Worm (Caenorhabditis elegans) whole organism, midembryonic: ENCODE results near the gene C44B12.9.

Source experiments
- T22C8.4 ChIP-seq: fragments of 200-800 bp; sonication (Bioruptor generic); IDR thresholded peaks from 2 replicates; pipeline ENCODE4 v1.3.6; 2022; ENCODE audit warnings: missing genetic modification characterization, missing compliant biosample characterization
- cog-1 ChIP-seq: sonication (generic microtip); optimal IDR thresholded peaks from 2 replicates; lab custom pipeline; 2016; ENCODE audit warnings: missing genetic modification characterization, missing compliant biosample characterization
- flt-1 ChIP-seq: fragments of 200-800 bp; sonication (Bioruptor generic); IDR thresholded peaks from 2 replicates; pipeline ENCODE4 v1.3.6; 2022; ENCODE audit warnings: missing genetic modification characterization, missing compliant biosample characterization
- klf-2 ChIP-seq: fragments of 200-800 bp; sonication (Bioruptor generic); conservative IDR thresholded peaks from 2 replicates; pipeline ENCODE4 v1.3.6; 2022; ENCODE audit warnings: missing genetic modification reagents, missing genetic modification characterization, missing compliant biosample characterization
- med-1 ChIP-seq: sonication (generic microtip); optimal IDR thresholded peaks from 2 replicates; lab custom pipeline; 2017; ENCODE audit warnings: missing genetic modification characterization, mild to moderate bottlenecking, missing compliant biosample characterization, antibody characterized with exemption, missing genetic modification reagents; ENCODE audit not compliant: insufficient read depth
- ref-1 ChIP-seq: fragments of 200-800 bp; sonication (Bioruptor generic); conservative IDR thresholded peaks from 2 replicates; pipeline ENCODE4 v1.3.6; 2022; ENCODE audit warnings: missing genetic modification reagents, missing genetic modification characterization, missing compliant biosample characterization
- tab-1 ChIP-seq: fragments of 200-800 bp; sonication (Bioruptor generic); IDR thresholded peaks from 2 replicates; pipeline ENCODE4 v1.3.6; 2022; ENCODE audit warnings: missing genetic modification characterization, missing compliant biosample characterization
- ztf-23 ChIP-seq: fragments of 200-800 bp; sonication (Bioruptor generic); IDR thresholded peaks from 2 replicates; pipeline ENCODE4 v1.3.6; 2022; ENCODE audit warnings: missing genetic modification reagents, missing genetic modification characterization, missing compliant biosample characterization
- ztf-29 ChIP-seq: fragments of 200-800 bp; sonication (Bioruptor generic); IDR thresholded peaks from 2 replicates; pipeline ENCODE4 v1.3.6; 2022; ENCODE audit warnings: missing genetic modification reagents, missing genetic modification characterization, missing compliant biosample characterization

The C44B12.9 gene

ce11 chrIV:1104518-1104917 lies at the start of gene C44B12.9, which contains the start of gene C44B12.3:
Gene C44B12.9 (minus strand): TSS chrIV:1104618.
Gene C44B12.3 (plus strand): TSS chrIV:1104766.
- TF ChIP-seq tab-1 (GFP tag; lab: Robert Waterston, UW) (no peak), flt-1 (GFP tag; lab: Robert Waterston, UW) (no peak), T22C8.4 (no peak), ref-1 (GFP tag; lab: Robert Waterston, UW) (no peak), med-1 (GFP tag; lab: Kevin White, UChicago) (no peak), ztf-29 (GFP tag; lab: Robert Waterston, UW) (no peak), klf-2 (no peak), ztf-23 (GFP tag; lab: Robert Waterston, UW) (no peak), cog-1 (tag; lab: Kevin White, UChicago) (no peak)

- TF ChIP-seq ref-1 (GFP tag; lab: Robert Waterston, UW) (no peak), flt-1 (GFP tag; lab: Robert Waterston, UW) (no peak), cog-1 (tag; lab: Kevin White, UChicago) (no peak), ztf-29 (GFP tag; lab: Robert Waterston, UW) (no peak), T22C8.4 (no peak), klf-2 (no peak), med-1 (GFP tag; lab: Kevin White, UChicago) (no peak), ztf-23 (GFP tag; lab: Robert Waterston, UW) (no peak), tab-1 (GFP tag; lab: Robert Waterston, UW) (no peak)
Measured at ce11 chrIV:1148425-1149151, 44.2 kb upstream of the C44B12.9 start.

- TF ChIP-seq ref-1 (GFP tag; lab: Robert Waterston, UW) (no peak), T22C8.4 (no peak), flt-1 (GFP tag; lab: Robert Waterston, UW) (no peak), med-1 (GFP tag; lab: Kevin White, UChicago) (no peak), tab-1 (GFP tag; lab: Robert Waterston, UW) (no peak), klf-2 (no peak), ztf-23 (GFP tag; lab: Robert Waterston, UW) (no peak), cog-1 (tag; lab: Kevin White, UChicago) (no peak), ztf-29 (GFP tag; lab: Robert Waterston, UW) (no peak)
Measured at ce11 chrIV:1147594-1147993, 43.2 kb upstream of the C44B12.9 start.

- TF ChIP-seq med-1 (GFP tag; lab: Kevin White, UChicago) = no peak
- no peak for TF ChIP-seq flt-1 (GFP tag; lab: Robert Waterston, UW)
- TF ChIP-seq ztf-23 (GFP tag; lab: Robert Waterston, UW) = no peak
- TF ChIP-seq cog-1 (tag; lab: Kevin White, UChicago) = no peak
- TF ChIP-seq T22C8.4 = no peak
- no peak for TF ChIP-seq ref-1 (GFP tag; lab: Robert Waterston, UW)
- TF ChIP-seq klf-2 = no peak
- no peak for TF ChIP-seq ztf-29 (GFP tag; lab: Robert Waterston, UW)
- TF ChIP-seq tab-1 (GFP tag; lab: Robert Waterston, UW) = no peak
Measured at ce11 chrIV:1136658-1137057, 32.2 kb upstream of the C44B12.9 start, which contains the start of gene C44B12.6. Gene C44B12.6 (minus strand): TSS chrIV:1136758.

- TF ChIP-seq T22C8.4 = no peak
- no peak for TF ChIP-seq ref-1 (GFP tag; lab: Robert Waterston, UW)
- TF ChIP-seq klf-2 = no peak
- TF ChIP-seq cog-1 (tag; lab: Kevin White, UChicago) = no peak
Measured at ce11 chrIV:1127852-1128251, 23.4 kb upstream of the C44B12.9 start.

ce11 chrIV:1126490-1126889 lies 22.1 kb upstream of the C44B12.9 start, which contains the start of gene perm-2:
Gene perm-2 (plus strand): TSS chrIV:1126790.
- TF ChIP-seq cog-1 (tag; lab: Kevin White, UChicago) (no peak), tab-1 (GFP tag; lab: Robert Waterston, UW) (no peak), klf-2 (no peak), ref-1 (GFP tag; lab: Robert Waterston, UW) (no peak), ztf-29 (GFP tag; lab: Robert Waterston, UW) (no peak), med-1 (GFP tag; lab: Kevin White, UChicago) (no peak), T22C8.4 (no peak), flt-1 (GFP tag; lab: Robert Waterston, UW) (no peak), ztf-23 (GFP tag; lab: Robert Waterston, UW) (no peak)

ce11 chrIV:1124741-1125140 lies 20.3 kb upstream of the C44B12.9 start, which contains the start of gene perm-4:
Gene perm-4 (minus strand): TSS chrIV:1125107.
- TF ChIP-seq ztf-23 (GFP tag; lab: Robert Waterston, UW) = no peak
- TF ChIP-seq ref-1 (GFP tag; lab: Robert Waterston, UW) = no peak
- TF ChIP-seq flt-1 (GFP tag; lab: Robert Waterston, UW) = no peak
- TF ChIP-seq tab-1 (GFP tag; lab: Robert Waterston, UW) = no peak
- no peak for TF ChIP-seq cog-1 (tag; lab: Kevin White, UChicago)

ce11 chrIV:1123357-1123756 lies 18.9 kb upstream of the C44B12.9 start:
- TF ChIP-seq ref-1 (GFP tag; lab: Robert Waterston, UW) = no peak
- no peak for TF ChIP-seq tab-1 (GFP tag; lab: Robert Waterston, UW)
- TF ChIP-seq klf-2 = no peak
- no peak for TF ChIP-seq ztf-29 (GFP tag; lab: Robert Waterston, UW)
- TF ChIP-seq flt-1 (GFP tag; lab: Robert Waterston, UW) = no peak
- TF ChIP-seq cog-1 (tag; lab: Kevin White, UChicago) = no peak
- no peak for TF ChIP-seq ztf-23 (GFP tag; lab: Robert Waterston, UW)
- no peak for TF ChIP-seq T22C8.4
- TF ChIP-seq med-1 (GFP tag; lab: Kevin White, UChicago) = no peak

ce11 chrIV:1121511-1121910 lies 17.1 kb upstream of the C44B12.9 start:
- TF ChIP-seq tab-1 (GFP tag; lab: Robert Waterston, UW) = no peak
- no peak for TF ChIP-seq T22C8.4
- no peak for TF ChIP-seq cog-1 (tag; lab: Kevin White, UChicago)
- no peak for TF ChIP-seq klf-2
- no peak for TF ChIP-seq med-1 (GFP tag; lab: Kevin White, UChicago)
- TF ChIP-seq flt-1 (GFP tag; lab: Robert Waterston, UW) = no peak
- TF ChIP-seq ztf-29 (GFP tag; lab: Robert Waterston, UW) = no peak
- TF ChIP-seq ref-1 (GFP tag; lab: Robert Waterston, UW) = no peak
- TF ChIP-seq ztf-23 (GFP tag; lab: Robert Waterston, UW) = no peak
